Worm (Caenorhabditis elegans) whole organism, young adult: Measurements from ENCODE around the gene set-20.

Experiments used
- B0035.1 ChIP-seq: sonication (generic microtip); optimal IDR thresholded peaks from 2 replicates; lab custom pipeline; 2016; ENCODE audit warnings: missing genetic modification characterization, mild to moderate bottlenecking, missing compliant biosample characterization, missing genotype, missing genetic modification reagents
- B0336.3 ChIP-seq: fragments of 200-800 bp; sonication (Bioruptor generic); IDR thresholded peaks from 2 replicates; pipeline ENCODE4 v1.3.6; 2022; ENCODE audit warnings: missing genetic modification characterization, missing compliant biosample characterization
- C06A6.2 ChIP-seq: fragments of 200-800 bp; sonication (Bioruptor generic); conservative IDR thresholded peaks from 2 replicates; pipeline ENCODE4 v1.3.6; 2022; ENCODE audit warnings: missing genetic modification characterization, missing compliant biosample characterization
- C17E4.6 ChIP-seq: fragments of 200-800 bp; sonication (Bioruptor generic); IDR thresholded peaks from 2 replicates; pipeline ENCODE4 v1.3.6; 2022; ENCODE audit warnings: missing genetic modification reagents, missing genetic modification characterization, missing compliant biosample characterization
- F55B11.4 ChIP-seq: sonication (generic microtip); optimal IDR thresholded peaks from 2 replicates; lab custom pipeline; 2016; ENCODE audit warnings: missing compliant biosample characterization, missing genetic modification characterization, borderline replicate concordance; ENCODE audit not compliant: insufficient read depth
- Y56A3A.18 ChIP-seq: fragments of 200-800 bp; sonication (Bioruptor generic); IDR thresholded peaks from 2 replicates; pipeline ENCODE4 v1.3.6; 2022; ENCODE audit warnings: missing genetic modification reagents, missing genetic modification characterization, missing compliant biosample characterization
- Y79H2A.3 ChIP-seq: fragments of 200-800 bp; sonication (Bioruptor generic); conservative IDR thresholded peaks from 2 replicates; pipeline ENCODE4 v1.3.6; 2022; ENCODE audit warnings: missing genetic modification reagents, missing genetic modification characterization, missing compliant biosample characterization
- ceh-79 ChIP-seq: sonication (generic microtip); optimal IDR thresholded peaks from 2 replicates; lab custom pipeline; 2017; ENCODE audit warnings: mild to moderate bottlenecking, missing genetic modification characterization, missing compliant biosample characterization
- ceh-91 ChIP-seq: fragments of 200-800 bp; sonication (Bioruptor generic); IDR thresholded peaks from 2 replicates; pipeline ENCODE4 v1.3.6; 2022; ENCODE audit warnings: missing genetic modification reagents, missing genetic modification characterization, missing compliant biosample characterization
- dpff-1 ChIP-seq: sonication (generic microtip); optimal IDR thresholded peaks from 2 replicates; lab custom pipeline; 2017; ENCODE audit warnings: mild to moderate bottlenecking, missing genetic modification characterization, missing compliant biosample characterization
- dpl-1 ChIP-seq: fragments of 150-350 bp; optimal IDR thresholded peaks from 2 replicates; lab custom pipeline; 2014; ENCODE audit warnings: missing biosample characterization, missing genetic modification reagents, missing genetic modification characterization
- egrh-3 ChIP-seq: fragments of 200-800 bp; sonication (Bioruptor generic); IDR thresholded peaks from 2 replicates; pipeline ENCODE4 v1.3.6; 2022; ENCODE audit warnings: missing genetic modification reagents, missing genetic modification characterization, missing compliant biosample characterization
- fkh-3 ChIP-seq: sonication (generic microtip); optimal IDR thresholded peaks from 2 replicates; lab custom pipeline; 2016; ENCODE audit warnings: mild to moderate bottlenecking, missing genetic modification characterization, missing compliant biosample characterization
- gei-17 ChIP-seq: fragments of 200-800 bp; sonication (Bioruptor generic); optimal IDR thresholded peaks from 2 replicates; lab custom pipeline; 2018; ENCODE audit warnings: mild to moderate bottlenecking, missing genetic modification characterization, missing compliant biosample characterization
- him-1 ChIP-seq: sonication (generic microtip); optimal IDR thresholded peaks from 2 replicates; lab custom pipeline; 2016; ENCODE audit warnings: missing genotype, missing genetic modification reagents, missing genetic modification characterization, missing compliant biosample characterization
- hmg-20 ChIP-seq: fragments of 200-800 bp; sonication (Bioruptor generic); IDR thresholded peaks from 2 replicates; pipeline ENCODE4 v1.3.6; 2022; ENCODE audit warnings: missing genetic modification reagents, missing genetic modification characterization, missing compliant biosample characterization
- lsy-27 ChIP-seq: sonication (generic microtip); optimal IDR thresholded peaks from 2 replicates; lab custom pipeline; 2017; ENCODE audit warnings: missing genetic modification characterization, mild to moderate bottlenecking, missing compliant biosample characterization, antibody characterized with exemption, missing genotype, borderline replicate concordance; ENCODE audit not compliant: insufficient read depth
- madf-3 ChIP-seq: fragments of 200-800 bp; sonication (Bioruptor generic); IDR thresholded peaks from 2 replicates; pipeline ENCODE4 v1.3.6; 2022; ENCODE audit warnings: missing genetic modification reagents, missing genetic modification characterization, missing compliant biosample characterization
- madf-6 ChIP-seq: fragments of 200-800 bp; sonication (Bioruptor generic); IDR thresholded peaks from 2 replicates; pipeline ENCODE4 v1.3.6; 2022; ENCODE audit warnings: missing genetic modification reagents, missing genetic modification characterization, missing compliant biosample characterization
- nfya-1 ChIP-seq: sonication (generic microtip); optimal IDR thresholded peaks from 2 replicates; lab custom pipeline; 2017; ENCODE audit warnings: antibody characterized with exemption, missing compliant biosample characterization, missing genetic modification characterization, borderline replicate concordance; ENCODE audit not compliant: insufficient read depth
- nfyb-1 ChIP-seq: fragments of 200-800 bp; sonication (Bioruptor generic); IDR thresholded peaks from 2 replicates; pipeline ENCODE4 v1.3.6; 2022; ENCODE audit warnings: missing genetic modification reagents, missing genetic modification characterization, missing compliant biosample characterization
- nhr-179 ChIP-seq: sonication (generic microtip); optimal IDR thresholded peaks from 2 replicates; lab custom pipeline; 2016; ENCODE audit warnings: mild to moderate bottlenecking, missing genetic modification characterization, missing compliant biosample characterization
- nhr-27 ChIP-seq: fragments of 200-800 bp; sonication (Bioruptor generic); optimal IDR thresholded peaks from 2 replicates; lab custom pipeline; 2018; ENCODE audit warnings: mild to moderate bottlenecking, missing genetic modification characterization, moderate library complexity, missing compliant biosample characterization
- pha-4 ChIP-seq: fragments of 150-350 bp; sonication (generic microtip); optimal IDR thresholded peaks from 2 replicates; lab custom pipeline; 2014; ENCODE audit warnings: missing biosample characterization, missing genetic modification reagents, missing genetic modification characterization
- rcor-1 ChIP-seq: fragments of 200-800 bp; sonication (Bioruptor generic); IDR thresholded peaks from 2 replicates; pipeline ENCODE4 v1.3.6; 2022; ENCODE audit warnings: missing genetic modification reagents, missing genetic modification characterization, missing compliant biosample characterization
- rpc-1 ChIP-seq, 2 experiments: fragments of 150-350 bp in 1 of 2; sonication (generic microtip) in 1 of 2; optimal IDR thresholded peaks; 2 replicates each; lab custom pipeline; 2014 to 2018; ENCODE audit warnings: missing biosample characterization in 1 of 2, missing genetic modification characterization in 1 of 2, missing genetic modification reagents in 1 of 2, missing genotype in 1 of 2
- sea-2 ChIP-seq: fragments of 200-800 bp; sonication (Bioruptor generic); IDR thresholded peaks from 2 replicates; pipeline ENCODE4 v1.3.6; 2022; ENCODE audit warnings: missing genetic modification characterization, missing compliant biosample characterization
- snpc-1.1 ChIP-seq: sonication (generic microtip); optimal IDR thresholded peaks from 2 replicates; lab custom pipeline; 2017; ENCODE audit warnings: missing genetic modification characterization, mild to moderate bottlenecking, missing compliant biosample characterization, antibody characterized with exemption, moderate library complexity, missing genotype, missing genetic modification reagents; ENCODE audit not compliant: insufficient read depth
- snpc-3.4 ChIP-seq: sonication (generic microtip); optimal IDR thresholded peaks from 2 replicates; lab custom pipeline; 2017; ENCODE audit warnings: missing genetic modification characterization, mild to moderate bottlenecking, missing compliant biosample characterization, antibody characterized with exemption, moderate library complexity, missing genotype, missing genetic modification reagents
- tbp1 ChIP-seq: fragments of 200-800 bp; sonication (Bioruptor generic); optimal IDR thresholded peaks from 2 replicates; lab custom pipeline; 2018; ENCODE audit warnings: mild to moderate bottlenecking, missing genetic modification characterization, missing compliant biosample characterization
- unc-62 ChIP-seq: fragments of 150-350 bp; optimal IDR thresholded peaks from 2 replicates; lab custom pipeline; 2014; ENCODE audit warnings: missing biosample characterization, missing genetic modification reagents, missing genetic modification characterization
- ztf-18 ChIP-seq: sonication (generic microtip); optimal IDR thresholded peaks from 2 replicates; lab custom pipeline; 2016; ENCODE audit warnings: missing genotype, mild to moderate bottlenecking, missing genetic modification characterization, missing compliant biosample characterization

The set-20 gene

ce11 chrX:5653813-5654212, 32.1 kb downstream of the set-20 start, which contains the start of gene T22B7.7 (continued):
- TF ChIP-seq lsy-27 (tag; lab: Kevin White, UChicago) (no peak), B0336.3 (no peak), nhr-27 (tag; lab: Kevin White, UChicago) (no peak), snpc-1.1 (tag; lab: Kevin White, UChicago) (no peak), ceh-79 (tag; lab: Kevin White, UChicago) (no peak), nfyb-1 (GFP tag; lab: Robert Waterston, UW) (no peak), nfya-1 (no peak)

ce11 chrX:5647884-5648283, 38.1 kb downstream of the set-20 start, which contains the start of gene srv-7:
Gene srv-7 (minus strand): TSS chrX:5647984.
- no peak for TF ChIP-seq gei-17
- no peak for TF ChIP-seq ceh-79 (tag; lab: Kevin White, UChicago)
- TF ChIP-seq sea-2 (GFP tag; lab: Robert Waterston, UW), result no peak
- TF ChIP-seq pha-4 (tag; lab: Kevin White, UChicago), result no peak
- TF ChIP-seq dpff-1 (tag; lab: Kevin White, UChicago), result no peak
- TF ChIP-seq ceh-91 (GFP tag; lab: Robert Waterston, UW), result no peak
- no peak for TF ChIP-seq C17E4.6
- TF ChIP-seq fkh-3 (tag; lab: Kevin White, UChicago), result no peak
- no peak for TF ChIP-seq hmg-20 (GFP tag; lab: Robert Waterston, UW)
- TF ChIP-seq B0035.1, result no peak
- TF ChIP-seq rpc-1 (optimal IDR thresholded peaks at IDR 0.05; lab: Kevin White, UChicago), result no peak
- TF ChIP-seq rpc-1 (tag; optimal IDR thresholded peaks at IDR 0.05; lab: Kevin White, UChicago), result no peak
- TF ChIP-seq madf-3 (GFP tag; lab: Robert Waterston, UW), result no peak
- no peak for TF ChIP-seq C06A6.2 (GFP tag; lab: Robert Waterston, UW)
- no peak for TF ChIP-seq snpc-3.4 (tag; lab: Kevin White, UChicago)
- no peak for TF ChIP-seq ztf-18 (tag; lab: Kevin White, UChicago)
- no peak for TF ChIP-seq madf-6 (GFP tag; lab: Robert Waterston, UW)

- no peak for TF ChIP-seq Y79H2A.3 (GFP tag; lab: Robert Waterston, UW)
These were observed 39.0 kb downstream of the set-20 start, which contains the start of gene T22B7.3 for ce11 chrX:5646951-5647423. Gene T22B7.3 (plus strand): TSS chrX:5647373.

ce11 chrX:5645606-5646005, 40.4 kb downstream of the set-20 start:
- TF ChIP-seq rcor-1 (GFP tag; lab: Robert Waterston, UW) (no peak), unc-62 (GFP tag; lab: Kevin White, UChicago) (no peak), nhr-179 (tag; lab: Kevin White, UChicago) (no peak), egrh-3 (GFP tag; lab: Robert Waterston, UW) (no peak), F55B11.4 (no peak), ceh-91 (GFP tag; lab: Robert Waterston, UW) (no peak), tbp1 (no peak), Y56A3A.18 (GFP tag; lab: Robert Waterston, UW) (no peak), dpl-1 (GFP tag; lab: Kevin White, UChicago) (no peak), ceh-79 (tag; lab: Kevin White, UChicago) (no peak), him-1 (tag; lab: Kevin White, UChicago) (no peak)
